Worm (Caenorhabditis elegans) whole organism, early embryonic: ENCODE measurements around the gene C05B5.5.

Experiments
- B0310.2 ChIP-seq: sonication (generic microtip); optimal IDR thresholded peaks from 2 replicates; lab custom pipeline; 2016; ENCODE audit warnings: mild to moderate bottlenecking, missing genetic modification characterization, missing compliant biosample characterization
- F13C5.2 ChIP-seq: sonication (generic microtip); optimal IDR thresholded peaks from 2 replicates; lab custom pipeline; 2017; ENCODE audit warnings: mild to moderate bottlenecking, missing genetic modification characterization, inconsistent platforms, missing compliant biosample characterization
- aly-1 ChIP-seq: sonication (generic microtip); optimal IDR thresholded peaks from 2 replicates; lab custom pipeline; 2016; ENCODE audit warnings: missing genetic modification characterization, missing compliant biosample characterization
- ama-1 ChIP-seq: fragments of 150-350 bp; optimal IDR thresholded peaks from 2 replicates; lab custom pipeline; 2014
- ceh-13 ChIP-seq: fragments of 200-800 bp; sonication (Bioruptor generic); optimal IDR thresholded peaks from 2 replicates; lab custom pipeline; 2018; ENCODE audit warnings: mild to moderate bottlenecking, missing genetic modification characterization, missing compliant biosample characterization
- ceh-36 ChIP-seq: sonication (generic microtip); optimal IDR thresholded peaks from 2 replicates; lab custom pipeline; 2016; ENCODE audit warnings: missing genetic modification characterization, inconsistent platforms, missing compliant biosample characterization
- ets-7 ChIP-seq: sonication (generic microtip); optimal IDR thresholded peaks from 2 replicates; lab custom pipeline; 2016; ENCODE audit warnings: missing genotype, missing genetic modification characterization, missing compliant biosample characterization
- flt-1 ChIP-seq: fragments of 200-800 bp; sonication (Bioruptor generic); IDR thresholded peaks from 2 replicates; pipeline ENCODE4 v1.3.6; 2022; ENCODE audit warnings: missing genetic modification characterization, missing compliant biosample characterization
- hmbx-1 ChIP-seq: sonication (generic microtip); optimal IDR thresholded peaks from 2 replicates; lab custom pipeline; 2016; ENCODE audit warnings: mild to moderate bottlenecking, missing genetic modification characterization, missing compliant biosample characterization
- hmg-4 ChIP-seq: fragments of 200-800 bp; sonication (Bioruptor generic); optimal IDR thresholded peaks from 2 replicates; lab custom pipeline; 2018; ENCODE audit warnings: mild to moderate bottlenecking, missing genetic modification characterization, missing compliant biosample characterization
- hnd-1 ChIP-seq: sonication (generic microtip); optimal IDR thresholded peaks from 2 replicates; lab custom pipeline; 2016; ENCODE audit warnings: missing genetic modification characterization, missing compliant biosample characterization
- pes-1 ChIP-seq: fragments of 200-800 bp; sonication (Bioruptor generic); IDR thresholded peaks from 2 replicates; pipeline ENCODE4 v1.3.6; 2022; ENCODE audit warnings: missing genetic modification reagents, missing genetic modification characterization, missing compliant biosample characterization
- scrt-1 ChIP-seq: fragments of 200-800 bp; sonication (Bioruptor generic); IDR thresholded peaks from 2 replicates; pipeline ENCODE4 v1.3.6; 2022; ENCODE audit warnings: missing genetic modification characterization, missing compliant biosample characterization
- sea-1 ChIP-seq: fragments of 200-800 bp; sonication (Bioruptor generic); conservative IDR thresholded peaks from 2 replicates; pipeline ENCODE4 v1.3.6; 2022; ENCODE audit warnings: missing genetic modification characterization, missing compliant biosample characterization
- tbx-11 ChIP-seq: fragments of 200-800 bp; sonication (Bioruptor generic); IDR thresholded peaks from 2 replicates; pipeline ENCODE4 v1.3.6; 2022; ENCODE audit warnings: missing genetic modification characterization, missing compliant biosample characterization
- tbx-37 ChIP-seq: fragments of 200-800 bp; sonication (Bioruptor generic); conservative IDR thresholded peaks from 2 replicates; pipeline ENCODE4 v1.3.6; 2022; ENCODE audit warnings: missing genetic modification reagents, missing genetic modification characterization, missing compliant biosample characterization
- tra-4 ChIP-seq: sonication (generic microtip); optimal IDR thresholded peaks from 2 replicates; lab custom pipeline; 2017; ENCODE audit warnings: missing genetic modification characterization, missing compliant biosample characterization

C05B5.5 gene

ce11 chrIII:9973765-9974164 is 27.4 kb upstream of the C05B5.5 start, which contains the start of gene R10E12.2:
R10E12.2 (minus strand) TSS chrIII:9973865.
- TF ChIP-seq sea-1, result no peak
- no peak for TF ChIP-seq hmbx-1 (tag; lab: Kevin White, UChicago)

- TF ChIP-seq hmbx-1 (tag; lab: Kevin White, UChicago) (no peak), flt-1 (GFP tag; lab: Robert Waterston, UW) (no peak), ceh-13 (GFP tag; lab: Kevin White, UChicago) (no peak), tbx-11 (GFP tag; lab: Robert Waterston, UW) (no peak), aly-1 (tag; lab: Kevin White, UChicago) (no peak), hmg-4 (GFP tag; lab: Kevin White, UChicago) (no peak), F13C5.2 (tag; lab: Kevin White, UChicago) (no peak), ama-1 (no peak), sea-1 (no peak), pes-1 (GFP tag; lab: Robert Waterston, UW) (no peak)
Observed at ce11 chrIII:9982119-9982642, 19.0 kb upstream of the C05B5.5 start.

- TF ChIP-seq hnd-1, result no peak
- no peak for TF ChIP-seq tbx-37 (GFP tag; lab: Robert Waterston, UW)
- no peak for TF ChIP-seq aly-1 (tag; lab: Kevin White, UChicago)
- TF ChIP-seq sea-1, result no peak
- no peak for TF ChIP-seq pes-1 (GFP tag; lab: Robert Waterston, UW)
- TF ChIP-seq ceh-13 (GFP tag; lab: Kevin White, UChicago), result no peak
- TF ChIP-seq hmbx-1 (tag; lab: Kevin White, UChicago), result no peak
- TF ChIP-seq hmg-4 (GFP tag; lab: Kevin White, UChicago), result no peak
- TF ChIP-seq F13C5.2 (tag; lab: Kevin White, UChicago), result no peak
- no peak for TF ChIP-seq flt-1 (GFP tag; lab: Robert Waterston, UW)
- no peak for TF ChIP-seq ets-7
- TF ChIP-seq B0310.2 (tag; lab: Kevin White, UChicago), result no peak
- TF ChIP-seq ceh-36, result no peak
- no peak for TF ChIP-seq ama-1
- no peak for TF ChIP-seq tbx-11 (GFP tag; lab: Robert Waterston, UW)
- no peak for TF ChIP-seq tra-4 (tag; lab: Kevin White, UChicago)
Observed at ce11 chrIII:9984604-9985003, 16.6 kb upstream of the C05B5.5 start.

ce11 chrIII:9985542-9985941 is 15.6 kb upstream of the C05B5.5 start:
- TF ChIP-seq tra-4 (tag; lab: Kevin White, UChicago), result no peak

- TF ChIP-seq tbx-37 (GFP tag; lab: Robert Waterston, UW) (no peak), hmbx-1 (tag; lab: Kevin White, UChicago) (no peak), ama-1 (no peak), ceh-13 (GFP tag; lab: Kevin White, UChicago) (no peak), tra-4 (tag; lab: Kevin White, UChicago) (no peak), sea-1 (no peak), aly-1 (tag; lab: Kevin White, UChicago) (no peak), ceh-36 (no peak), tbx-11 (GFP tag; lab: Robert Waterston, UW) (no peak), flt-1 (GFP tag; lab: Robert Waterston, UW) (no peak), B0310.2 (tag; lab: Kevin White, UChicago) (no peak), ets-7 (no peak), scrt-1 (GFP tag; lab: Robert Waterston, UW) (no peak), hmg-4 (GFP tag; lab: Kevin White, UChicago) (no peak), pes-1 (GFP tag; lab: Robert Waterston, UW) (no peak), F13C5.2 (tag; lab: Kevin White, UChicago) (no peak), hnd-1 (no peak)
Observed at ce11 chrIII:9986827-9987429, 14.2 kb upstream of the C05B5.5 start, which contains the start of gene C05B5.12. C05B5.12 (plus strand) TSS chrIII:9987379.

ce11 chrIII:9988352-9988751 is 12.8 kb upstream of the C05B5.5 start, which contains the start of gene C05B5.1:
C05B5.1 (minus strand) TSS chrIII:9988452.
- no peak for TF ChIP-seq ama-1
- TF ChIP-seq scrt-1 (GFP tag; lab: Robert Waterston, UW), result no peak
- no peak for TF ChIP-seq pes-1 (GFP tag; lab: Robert Waterston, UW)
- no peak for TF ChIP-seq F13C5.2 (tag; lab: Kevin White, UChicago)
- no peak for TF ChIP-seq ceh-13 (GFP tag; lab: Kevin White, UChicago)

ce11 chrIII:9991324-9991723 is 9.8 kb upstream of the C05B5.5 start:
- TF ChIP-seq tbx-37 (GFP tag; lab: Robert Waterston, UW), result no peak
- TF ChIP-seq tra-4 (tag; lab: Kevin White, UChicago), result no peak
- no peak for TF ChIP-seq ets-7
- TF ChIP-seq ama-1, result no peak
- TF ChIP-seq hmbx-1 (tag; lab: Kevin White, UChicago), result no peak
- no peak for TF ChIP-seq B0310.2 (tag; lab: Kevin White, UChicago)
- TF ChIP-seq sea-1, result no peak
- no peak for TF ChIP-seq F13C5.2 (tag; lab: Kevin White, UChicago)
- no peak for TF ChIP-seq scrt-1 (GFP tag; lab: Robert Waterston, UW)
- no peak for TF ChIP-seq pes-1 (GFP tag; lab: Robert Waterston, UW)
- no peak for TF ChIP-seq aly-1 (tag; lab: Kevin White, UChicago)
- TF ChIP-seq hnd-1, result no peak
- TF ChIP-seq ceh-13 (GFP tag; lab: Kevin White, UChicago), result no peak
- no peak for TF ChIP-seq tbx-11 (GFP tag; lab: Robert Waterston, UW)
- no peak for TF ChIP-seq flt-1 (GFP tag; lab: Robert Waterston, UW)
- TF ChIP-seq ceh-36, result no peak
- TF ChIP-seq hmg-4 (GFP tag; lab: Kevin White, UChicago), result no peak
